Fruit fly (Drosophila melanogaster): Measurements from ENCODE around the gene Not10.

DNA sequence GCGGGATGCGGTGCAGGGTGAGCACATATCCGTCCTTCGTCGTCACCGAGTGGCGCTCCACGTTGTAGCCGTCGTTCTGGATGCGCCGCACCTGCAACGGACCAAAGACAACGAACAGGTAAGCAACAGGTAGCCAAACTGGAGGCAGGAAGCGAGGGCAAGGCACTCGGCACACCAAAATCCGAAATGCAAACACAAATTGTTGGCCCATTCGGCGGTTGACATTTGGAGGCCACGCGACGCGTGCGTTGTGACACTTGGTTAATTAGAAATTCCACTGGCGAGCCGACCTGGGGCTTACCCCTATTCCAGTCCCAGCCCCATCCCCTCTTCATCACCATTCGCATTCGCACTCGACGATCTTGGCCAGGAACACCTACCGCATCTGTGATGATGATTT, 11.2 kb downstream of the Not10 start:
- TF ChIP-seq CG8478 (optimal IDR thresholded peaks at IDR 0.05) (no peak), psq (optimal IDR thresholded peaks at IDR 0.05) (no peak), EcR (GFP tag; optimal IDR thresholded peaks at IDR 0.05) (no peak), Dll (optimal IDR thresholded peaks at IDR 0.05) (no peak), usp (GFP tag; optimal IDR thresholded peaks at IDR 0.05) (no peak), pan (optimal IDR thresholded peaks at IDR 0.05) (no peak)
